Worm (Caenorhabditis elegans) whole organism, L2 larva: Measurements from ENCODE around the gene bed-3.

ENCODE experiments used
- ceh-16 ChIP-seq: fragments of 150-350 bp; optimal IDR thresholded peaks from 2 replicates; lab custom pipeline; 2014; ENCODE audit warnings: missing biosample characterization, missing genetic modification characterization
- lin-11 ChIP-seq: fragments of 150-350 bp; sonication (generic microtip); optimal IDR thresholded peaks from 2 replicates; lab custom pipeline; 2014; ENCODE audit warnings: missing biosample characterization, missing genetic modification characterization, inconsistent platforms, mixed read lengths
- nhr-21 ChIP-seq: fragments of 150-350 bp; optimal IDR thresholded peaks from 2 replicates; lab custom pipeline; 2014; ENCODE audit warnings: missing biosample characterization, missing genetic modification characterization
- nhr-77 ChIP-seq: fragments of 150-350 bp; optimal IDR thresholded peaks from 2 replicates; lab custom pipeline; 2014; ENCODE audit warnings: missing biosample characterization, missing genetic modification characterization
- snpc-4 ChIP-seq: fragments of 150-350 bp; optimal IDR thresholded peaks from 2 replicates; lab custom pipeline; 2014; ENCODE audit warnings: missing biosample characterization, missing genetic modification characterization

ce11 chrIV:9895088-9895487 is 21.2 kb upstream of the bed-3 start, which contains the start of gene ssp-32:
- no peak for TF ChIP-seq ceh-16 (tag; lab: Kevin White, UChicago)
- no peak for TF ChIP-seq snpc-4 (tag; lab: Kevin White, UChicago)
- TF ChIP-seq nhr-21, result no peak
- TF ChIP-seq lin-11 (tag; lab: Kevin White, UChicago), result no peak
- no peak for TF ChIP-seq nhr-77
